Worm (Caenorhabditis elegans) whole organism, L1 larva: ENCODE results near the gene cld-9.

Source experiments
- ceh-63 ChIP-seq: fragments of 200-800 bp; sonication (Bioruptor generic); optimal IDR thresholded peaks from 2 replicates; lab custom pipeline; 2018; ENCODE audit warnings: mild to moderate bottlenecking, missing genetic modification characterization, missing compliant biosample characterization
- ces-1 ChIP-seq: fragments of 150-350 bp; optimal IDR thresholded peaks from 2 replicates; lab custom pipeline; 2014; ENCODE audit warnings: missing biosample characterization, missing genetic modification reagents, missing genetic modification characterization
- efl-3 ChIP-seq: fragments of 200-800 bp; sonication (Bioruptor generic); optimal IDR thresholded peaks from 2 replicates; lab custom pipeline; 2018; ENCODE audit warnings: mild to moderate bottlenecking, missing genetic modification characterization, missing compliant biosample characterization
- lin-15B ChIP-seq: fragments of 150-350 bp; sonication (generic microtip); optimal IDR thresholded peaks from 3 replicates; lab custom pipeline; 2014; ENCODE audit warnings: missing biosample characterization, missing genetic modification characterization
- nhr-85 ChIP-seq: sonication (generic microtip); peaks from one replicate; lab custom pipeline; 2016; ENCODE audit warnings: missing genetic modification characterization, inconsistent platforms, missing compliant biosample characterization
- snpc-4 ChIP-seq: fragments of 150-350 bp; optimal IDR thresholded peaks from 2 replicates; lab custom pipeline; 2014; ENCODE audit warnings: missing biosample characterization, missing genetic modification characterization
- sox-4 ChIP-seq: sonication (generic microtip); optimal IDR thresholded peaks from 2 replicates; lab custom pipeline; 2016; ENCODE audit warnings: missing genetic modification characterization, missing compliant biosample characterization
- sptf-1 ChIP-seq: fragments of 150-350 bp; optimal IDR thresholded peaks from 2 replicates; lab custom pipeline; 2014; ENCODE audit warnings: missing biosample characterization, missing genetic modification characterization
- ztf-11 ChIP-seq, 2 experiments: sonication (generic microtip); optimal IDR thresholded peaks; 2 replicates each; lab custom pipeline; 2016 to 2017; ENCODE audit warnings: missing genetic modification characterization in 2 of 2, missing biosample characterization in 1 of 2, missing compliant biosample characterization in 1 of 2

ce11 chrV:13730762-13731161, 20.9 kb downstream of the cld-9 start, which contains the start of gene dct-17:
- TF ChIP-seq nhr-85 (no peak), sptf-1 (tag; lab: Kevin White, UChicago) (no peak), snpc-4 (no peak), ztf-11 (tag; optimal IDR thresholded peaks at IDR 0.05; lab: Kevin White, UChicago) (no peak), ces-1 (GFP tag; lab: Kevin White, UChicago) (no peak), ceh-63 (GFP tag; lab: Kevin White, UChicago) (no peak), sox-4 (tag; lab: Kevin White, UChicago) (no peak), lin-15B (tag; lab: Kevin White, UChicago) (no peak), efl-3 (no peak)
